Fruit fly (Drosophila melanogaster) whole organism, embryonic: ENCODE measurements around the gene Trhn.
A peak's percentile ranks its signal among the peaks of the same experiment; 100 is the strongest.

ENCODE experiments used
- CG10209 ChIP-seq: fragments of 200-800 bp; sonication (Bioruptor generic); optimal IDR thresholded peaks from 3 replicates; lab custom pipeline; 2017; ENCODE audit warnings: missing biosample characterization, mild to moderate bottlenecking, missing genetic modification characterization, missing genetic modification reagents
- CG11247 ChIP-seq: fragments of 200-800 bp; sonication (Bioruptor generic); IDR thresholded peaks from 2 replicates; pipeline ENCODE4 v1.3.6; 2022; ENCODE audit warnings: missing biosample characterization, missing genetic modification characterization
- CG11504 ChIP-seq: fragments of 200-800 bp; sonication (Bioruptor generic); optimal IDR thresholded peaks from 3 replicates; lab custom pipeline; 2019; ENCODE audit warnings: missing biosample characterization, mild to moderate bottlenecking, missing genetic modification characterization, moderate library complexity
- CG11560 ChIP-seq: fragments of 200-800 bp; sonication (Bioruptor generic); IDR thresholded peaks from 3 replicates; pipeline ENCODE4 v1.3.6; 2022; ENCODE audit warnings: missing biosample characterization, missing genetic modification characterization
- CG12391 ChIP-seq: fragments of 200-800 bp; sonication (Bioruptor generic); optimal IDR thresholded peaks from 3 replicates; lab custom pipeline; 2018; ENCODE audit warnings: missing biosample characterization, mild to moderate bottlenecking, missing genetic modification characterization, moderate library complexity
- CG14014 ChIP-seq: fragments of 200-800 bp; sonication (Bioruptor generic); IDR thresholded peaks from 2 replicates; pipeline ENCODE4 v1.3.6; 2022; ENCODE audit warnings: missing biosample characterization, missing genetic modification characterization
- CG15601 ChIP-seq: fragments of 200-800 bp; sonication (Bioruptor generic); optimal IDR thresholded peaks from 3 replicates; lab custom pipeline; 2019; ENCODE audit warnings: missing biosample characterization, mild to moderate bottlenecking, missing genetic modification characterization, moderate library complexity
- CG17328 ChIP-seq: fragments of 200-800 bp; sonication (Bioruptor generic); IDR thresholded peaks from 2 replicates; pipeline ENCODE4 v1.3.6; 2022; ENCODE audit warnings: missing biosample characterization, missing genetic modification characterization
- CG31365 ChIP-seq: fragments of 200-800 bp; sonication (Bioruptor generic); optimal IDR thresholded peaks from 2 replicates; lab custom pipeline; 2018; ENCODE audit warnings: missing biosample characterization, mild to moderate bottlenecking, missing genetic modification characterization
- CG32532 ChIP-seq: fragments of 200-800 bp; sonication (Bioruptor generic); IDR thresholded peaks from 2 replicates; pipeline ENCODE4 v1.3.6; 2022; ENCODE audit warnings: missing biosample characterization, missing genetic modification characterization
- CG3407 ChIP-seq: fragments of 200-800 bp; sonication (Bioruptor generic); optimal IDR thresholded peaks from 2 replicates; lab custom pipeline; 2018; ENCODE audit warnings: missing biosample characterization, mild to moderate bottlenecking, missing genetic modification characterization
- CG3726 ChIP-seq: fragments of 200-800 bp; sonication (Bioruptor generic); IDR thresholded peaks from 3 replicates; pipeline ENCODE4, ENCODE4 v1.3.6; 2022; ENCODE audit warnings: missing biosample characterization, missing genetic modification characterization
- CG6254 ChIP-seq: fragments of 200-800 bp; sonication (Bioruptor generic); optimal IDR thresholded peaks from 3 replicates; lab custom pipeline; 2017; ENCODE audit warnings: mild to moderate bottlenecking, missing biosample characterization, missing genetic modification reagents, missing genetic modification characterization
- CG7987 ChIP-seq: fragments of 200-800 bp; sonication (Bioruptor generic); optimal IDR thresholded peaks from 2 replicates; lab custom pipeline; 2018; ENCODE audit warnings: missing biosample characterization, mild to moderate bottlenecking, missing genetic modification characterization, moderate library complexity
- CG8765 ChIP-seq: fragments of 200-800 bp; sonication (Bioruptor generic); IDR thresholded peaks from 2 replicates; pipeline ENCODE4 v1.3.6; 2022; ENCODE audit warnings: missing biosample characterization, missing genetic modification characterization
- D ChIP-seq, 2 experiments: fragments of 200-800 bp in 1 of 2; fragments of >200 bp in 1 of 2; sonication (Bioruptor generic) in 1 of 2; optimal IDR thresholded peaks; 2 replicates in 1 of 2; 3 replicates in 1 of 2; lab custom pipeline; 2017; ENCODE audit warnings: mild to moderate bottlenecking in 1 of 2, missing biosample characterization in 1 of 2, missing genetic modification characterization in 1 of 2, missing genetic modification reagents in 1 of 2
- Deaf1 ChIP-seq: fragments of 200-800 bp; optimal IDR thresholded peaks from 3 replicates; lab custom pipeline; 2019; ENCODE audit warnings: missing biosample characterization, mild to moderate bottlenecking, missing genetic modification characterization, moderate library complexity
- HmgZ ChIP-seq: fragments of 200-800 bp; sonication (Bioruptor generic); optimal IDR thresholded peaks from 2 replicates; lab custom pipeline; 2018; ENCODE audit warnings: missing biosample characterization, mild to moderate bottlenecking, missing genetic modification characterization
- Meics ChIP-seq: fragments of 200-800 bp; sonication (Bioruptor generic); optimal IDR thresholded peaks from 2 replicates; lab custom pipeline; 2017; ENCODE audit warnings: missing biosample characterization, mild to moderate bottlenecking, missing genetic modification characterization
- Optix ChIP-seq: fragments of 200-800 bp; sonication (Bioruptor generic); IDR thresholded peaks from 3 replicates; pipeline ENCODE4 v1.3.6; 2022; ENCODE audit warnings: missing biosample characterization, missing genetic modification characterization
- Sin3A ChIP-seq: fragments of >200 bp; optimal IDR thresholded peaks from 2 replicates; lab custom pipeline; 2018
- Sox102F ChIP-seq: fragments of 200-800 bp; sonication (Bioruptor generic); optimal IDR thresholded peaks from 2 replicates; lab custom pipeline; 2018; ENCODE audit warnings: missing biosample characterization, mild to moderate bottlenecking, missing genetic modification characterization, moderate library complexity
- ara ChIP-seq: fragments of 200-800 bp; sonication (Bioruptor generic); IDR thresholded peaks from 2 replicates; pipeline ENCODE4 v1.3.6; 2022; ENCODE audit warnings: missing biosample characterization, missing genetic modification characterization
- ash1 ChIP-seq: fragments of 200-800 bp; sonication (Bioruptor generic); optimal IDR thresholded peaks from 2 replicates; lab custom pipeline; 2018; ENCODE audit warnings: missing biosample characterization, mild to moderate bottlenecking, missing genetic modification characterization
- az2 ChIP-seq: fragments of 200-800 bp; sonication (Bioruptor generic); optimal IDR thresholded peaks from 3 replicates; lab custom pipeline; 2016; ENCODE audit warnings: missing biosample characterization, missing genetic modification characterization
- cg ChIP-seq: fragments of 200-800 bp; sonication (Bioruptor generic); optimal IDR thresholded peaks from 3 replicates; lab custom pipeline; 2019; ENCODE audit warnings: missing biosample characterization, mild to moderate bottlenecking, missing genetic modification characterization, moderate library complexity
- chm ChIP-seq: fragments of 200-800 bp; sonication (Bioruptor generic); IDR thresholded peaks from 2 replicates; pipeline ENCODE4 v1.3.6; 2022; ENCODE audit warnings: missing biosample characterization, missing genetic modification characterization
- crol ChIP-seq: fragments of 200-800 bp; sonication (Bioruptor generic); IDR thresholded peaks from 2 replicates; pipeline ENCODE4 v1.3.6; 2022; ENCODE audit warnings: missing biosample characterization, missing genetic modification characterization
- dmrt11E ChIP-seq: fragments of 200-800 bp; sonication (Bioruptor generic); optimal IDR thresholded peaks from 3 replicates; lab custom pipeline; 2018; ENCODE audit warnings: missing biosample characterization, mild to moderate bottlenecking, missing genetic modification characterization, moderate library complexity
- dpn ChIP-seq, 2 experiments: fragments of 200-800 bp; sonication (Bioruptor generic); optimal IDR thresholded peaks; 3 replicates each; lab custom pipeline; 2016; ENCODE audit warnings: missing biosample characterization in 2 of 2, missing genetic modification characterization in 2 of 2
- emc ChIP-seq: fragments of 200-800 bp; sonication (Bioruptor generic); optimal IDR thresholded peaks from 2 replicates; lab custom pipeline; 2016; ENCODE audit warnings: missing biosample characterization, missing genetic modification characterization
- fd96Cb ChIP-seq: fragments of 200-800 bp; sonication (Bioruptor generic); optimal IDR thresholded peaks from 2 replicates; lab custom pipeline; 2018; ENCODE audit warnings: missing biosample characterization, mild to moderate bottlenecking, missing genetic modification characterization, moderate library complexity
- gcm ChIP-seq: fragments of 200-800 bp; sonication (Bioruptor generic); optimal IDR thresholded peaks from 2 replicates; lab custom pipeline; 2019; ENCODE audit warnings: missing biosample characterization, mild to moderate bottlenecking, missing genetic modification characterization, moderate library complexity
- ken ChIP-seq: fragments of 200-800 bp; sonication (Bioruptor generic); IDR thresholded peaks from 3 replicates; pipeline ENCODE4 v1.3.6; 2022; ENCODE audit warnings: missing biosample characterization, missing genetic modification characterization
- lab ChIP-seq: fragments of 200-800 bp; sonication (Bioruptor generic); optimal IDR thresholded peaks from 3 replicates; lab custom pipeline; 2017; ENCODE audit warnings: missing biosample characterization, missing genetic modification characterization, mild to moderate bottlenecking, moderate library complexity, missing genetic modification reagents
- mam ChIP-seq: fragments of 200-800 bp; sonication (Bioruptor generic); optimal IDR thresholded peaks from 3 replicates; lab custom pipeline; 2016; ENCODE audit warnings: missing biosample characterization, missing genetic modification characterization
- nmo ChIP-seq: fragments of 200-800 bp; sonication (Bioruptor generic); optimal IDR thresholded peaks from 2 replicates; lab custom pipeline; 2018; ENCODE audit warnings: missing biosample characterization, mild to moderate bottlenecking, missing genetic modification characterization, moderate library complexity
- onecut ChIP-seq: fragments of 200-800 bp; sonication (Bioruptor generic); IDR thresholded peaks from 2 replicates; pipeline ENCODE4 v1.3.6; 2022; ENCODE audit warnings: missing biosample characterization, missing genetic modification characterization
- phol ChIP-seq: fragments of 200-800 bp; sonication (Bioruptor generic); optimal IDR thresholded peaks from 3 replicates; lab custom pipeline; 2018; ENCODE audit warnings: missing biosample characterization, mild to moderate bottlenecking, missing genetic modification characterization, moderate library complexity
- pros ChIP-seq: fragments of 200-800 bp; sonication (Bioruptor generic); optimal IDR thresholded peaks from 3 replicates; lab custom pipeline; 2019; ENCODE audit warnings: missing biosample characterization, mild to moderate bottlenecking, missing genetic modification characterization, moderate library complexity
- slou ChIP-seq: fragments of 200-800 bp; sonication (Bioruptor generic); optimal IDR thresholded peaks from 3 replicates; lab custom pipeline; 2016; ENCODE audit warnings: missing biosample characterization, missing genetic modification characterization
- sqz ChIP-seq: fragments of 200-800 bp; sonication (Bioruptor generic); optimal IDR thresholded peaks from 3 replicates; lab custom pipeline; 2018; ENCODE audit warnings: missing biosample characterization, mild to moderate bottlenecking, missing genetic modification characterization
- tap ChIP-seq: fragments of 200-800 bp; optimal IDR thresholded peaks from 3 replicates; lab custom pipeline; 2019; ENCODE audit warnings: missing biosample characterization, mild to moderate bottlenecking, missing genetic modification characterization, moderate library complexity
- tio ChIP-seq: fragments of 200-800 bp; sonication (Bioruptor generic); optimal IDR thresholded peaks from 2 replicates; lab custom pipeline; 2017; ENCODE audit warnings: missing biosample characterization, missing genetic modification characterization, inconsistent platforms
- tll ChIP-seq, 2 experiments: fragments of 200-800 bp in 1 of 2; fragments of >200 bp in 1 of 2; sonication (Bioruptor generic) in 1 of 2; optimal IDR thresholded peaks; 2 replicates each; lab custom pipeline; 2017 to 2019; ENCODE audit warnings: missing biosample characterization in 2 of 2, missing genetic modification characterization in 2 of 2, mild to moderate bottlenecking in 1 of 2, moderate library complexity in 1 of 2
- ttk ChIP-seq: fragments of 200-800 bp; sonication (Bioruptor generic); IDR thresholded peaks from 2 replicates; pipeline ENCODE4 v2.1.2; 2022; ENCODE audit warnings: missing biosample characterization, missing genetic modification characterization
- twi ChIP-seq: fragments of 200-800 bp; optimal IDR thresholded peaks from 2 replicates; lab custom pipeline; 2019; ENCODE audit warnings: missing biosample characterization, mild to moderate bottlenecking, missing genetic modification characterization, moderate library complexity
- vvl ChIP-seq: fragments of 200-800 bp; sonication (Bioruptor generic); IDR thresholded peaks from 2 replicates; pipeline ENCODE4 v1.3.6; 2022; ENCODE audit warnings: missing biosample characterization, missing genetic modification characterization

Trhn gene

DNA sequence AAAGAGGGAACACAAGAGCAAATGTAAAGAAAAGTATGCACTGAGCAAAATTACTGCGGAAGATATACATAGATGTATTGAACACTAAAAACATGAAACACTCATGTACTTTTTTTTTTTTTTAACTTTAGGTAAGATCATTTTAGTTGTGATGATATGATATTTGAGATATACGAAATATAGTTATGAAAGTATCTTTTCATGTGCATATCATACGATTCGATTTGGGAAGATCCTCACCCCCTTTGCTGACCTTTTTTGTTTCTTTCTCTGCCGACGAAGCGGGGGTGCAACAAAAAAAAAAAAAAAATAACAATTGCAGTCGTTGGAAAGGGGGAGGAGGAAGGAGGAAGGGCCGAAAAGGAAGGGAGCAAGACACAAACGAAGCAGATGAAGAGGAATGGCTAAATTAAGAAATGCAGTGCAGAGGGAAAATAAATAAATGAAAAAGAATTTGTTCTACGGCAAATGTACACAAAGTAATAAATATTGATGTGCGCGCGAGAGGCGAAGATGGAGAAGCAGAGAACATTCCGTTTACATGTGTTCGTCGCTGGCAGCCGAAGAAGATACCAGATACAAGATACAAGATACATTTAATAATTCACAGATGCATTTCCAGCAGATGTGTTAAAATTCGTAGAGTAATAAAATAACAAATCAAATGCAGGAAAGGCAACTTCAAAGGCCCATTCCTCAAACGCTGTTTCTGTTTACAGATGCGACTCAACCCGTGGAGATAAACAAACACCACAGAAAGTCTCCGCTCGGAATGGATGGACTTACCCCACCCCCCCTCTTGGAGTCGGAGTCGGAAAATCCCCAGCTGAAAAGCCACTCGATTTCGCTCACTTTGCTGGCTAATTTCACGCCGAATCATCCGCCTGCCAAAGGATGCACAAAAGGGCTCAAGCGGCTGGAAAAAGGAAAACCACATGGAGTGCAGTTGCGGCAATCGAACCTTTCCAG, 25.7 kb downstream of the Trhn start (continued):
- TF ChIP-seq CG12391 (tag; lab: Kevin White, UChicago) (peak; percentile 52), ttk (GFP tag; lab: Robert Waterston, UW) (peak; percentile 19; the same call in 1 of the 2 replicates), CG14014 (no peak), CG11504 (peak; percentile 33), mam (GFP tag; lab: Kevin White, UChicago) (peak; percentile 25), Sin3A (no peak), Optix (GFP tag; lab: Robert Waterston, UW) (no peak), CG31365 (no peak), CG15601 (tag; lab: Kevin White, UChicago) (peak; percentile 48), tio (GFP tag; lab: Kevin White, UChicago) (no peak), emc (GFP tag; lab: Kevin White, UChicago) (no peak), HmgZ (tag; lab: Kevin White, UChicago) (no peak), gcm (no peak), CG3726 (GFP tag; lab: Robert Waterston, UW) (no peak), CG10209 (GFP tag; lab: Kevin White, UChicago) (no peak), CG11560 (tag; lab: Robert Waterston, UW) (no peak), ara (GFP tag; lab: Robert Waterston, UW) (peak; percentile 71), sqz (GFP tag; lab: Kevin White, UChicago) (peak; percentile 48), phol (tag; lab: Kevin White, UChicago) (peak; percentile 48), twi (tag; lab: Kevin White, UChicago) (peak; percentile 98), Meics (GFP tag; lab: Kevin White, UChicago) (no peak), tap (tag; lab: Kevin White, UChicago) (no peak), Deaf1 (tag; lab: Kevin White, UChicago) (no peak), CG17328 (GFP tag; lab: Robert Waterston, UW) (no peak), Sox102F (GFP tag; lab: Kevin White, UChicago) (peak; percentile 12), az2 (GFP tag; lab: Kevin White, UChicago) (peak; percentile 42), crol (GFP tag; lab: Robert Waterston, UW) (peak; percentile 84), CG3407 (GFP tag; lab: Kevin White, UChicago) (no peak), vvl (peak; percentile 42; the same call in 1 of the 2 replicates), D (optimal IDR thresholded peaks at IDR 0.05; lab: Kevin White, UChicago) (no peak), D (GFP tag; optimal IDR thresholded peaks at IDR 0.05; lab: Kevin White, UChicago) (peak; percentile 37), CG6254 (GFP tag; lab: Kevin White, UChicago) (no peak), dmrt11E (tag; lab: Kevin White, UChicago) (peak; percentile 64), slou (GFP tag; lab: Kevin White, UChicago) (no peak), lab (GFP tag; lab: Kevin White, UChicago) (no peak), nmo (peak; percentile 36), chm (GFP tag; lab: Robert Waterston, UW) (no peak; the same call in 1 of the 2 replicates), cg (GFP tag; lab: Kevin White, UChicago) (no peak), dpn (GFP tag; optimal IDR thresholded peaks at IDR 0.05; lab: Kevin White, UChicago) (peak in 1 of 2 experiments; percentile 35), pros (GFP tag; lab: Kevin White, UChicago) (peak; percentile 84), fd96Cb (peak; percentile 49), CG32532 (GFP tag; lab: Robert Waterston, UW) (no peak), CG7987 (GFP tag; lab: Kevin White, UChicago) (no peak), ken (peak; percentile 58; the same call in 1 of the 3 replicates), CG8765 (GFP tag; lab: Robert Waterston, UW) (peak; percentile 62; the same call in 1 of the 2 replicates), onecut (0 out of 2 replicates have a peak, but pooled peaks have one; percentile 15), CG11247 (GFP tag; lab: Robert Waterston, UW) (no peak), tll (GFP tag; optimal IDR thresholded peaks at IDR 0.05; lab: Kevin White, UChicago) (peak in 1 of 2 experiments; percentile 33), ash1 (GFP tag; lab: Kevin White, UChicago) (no peak)
